Worm (Caenorhabditis elegans): ENCODE data around the gene W05H9.4.

DNA sequence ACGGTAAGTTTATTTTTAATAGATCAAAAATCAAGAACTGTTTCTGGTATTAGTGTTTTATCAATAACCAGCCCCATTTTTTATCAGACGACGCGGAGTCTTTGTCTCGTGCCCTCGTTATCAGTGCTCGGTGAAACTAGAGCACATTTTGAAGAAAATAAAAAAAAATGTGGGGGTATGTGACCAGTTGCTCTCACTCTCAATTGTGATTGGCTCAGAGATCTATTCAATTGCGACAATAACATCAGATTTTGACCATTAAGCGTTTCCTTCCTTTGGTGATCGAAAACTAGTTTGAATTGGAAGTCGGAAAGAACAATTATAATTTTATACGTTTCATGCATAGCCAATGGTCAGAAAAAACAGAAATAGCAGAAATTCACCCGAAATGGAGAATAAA lies 7.0 kb upstream of the W05H9.4 start:
- no peak for TF ChIP-seq aly-2 (tag; optimal IDR thresholded peaks at IDR 0.05)
- TF ChIP-seq R02D3.7 (tag; optimal IDR thresholded peaks at IDR 0.05), result no peak
- no peak for TF ChIP-seq nhr-23 (tag; optimal IDR thresholded peaks at IDR 0.05)
- TF ChIP-seq snpc-4 (tag; optimal IDR thresholded peaks at IDR 0.05), result no peak
- no peak for TF ChIP-seq alr-1 (tag; optimal IDR thresholded peaks at IDR 0.05)
- no peak for TF ChIP-seq unc-39 (tag; optimal IDR thresholded peaks at IDR 0.05)
- TF ChIP-seq ceh-16 (tag; optimal IDR thresholded peaks at IDR 0.05), result no peak
- no peak for TF ChIP-seq skn-1 (tag; optimal IDR thresholded peaks at IDR 0.05)
- TF ChIP-seq elt-1 (tag; optimal IDR thresholded peaks at IDR 0.05), result no peak
- TF ChIP-seq ztf-11 (tag; optimal IDR thresholded peaks at IDR 0.05), result no peak
- TF ChIP-seq zag-1 (tag; optimal IDR thresholded peaks at IDR 0.05), result no peak
- no peak for TF ChIP-seq nhr-25 (tag; optimal IDR thresholded peaks at IDR 0.05)
- no peak for TF ChIP-seq ama-1 (optimal IDR thresholded peaks at IDR 0.05)

All from whole organism, L2 larva.